Worm (Caenorhabditis elegans): ENCODE data around the gene garr-1.

ce11 chrIV:428869-429268, 2.9 kb downstream of the garr-1 start, which contains the start of gene Y66H1A.5:
- TF ChIP-seq him-1 (tag; optimal IDR thresholded peaks at IDR 0.05) (no peak), W03F9.2 (tag; optimal IDR thresholded peaks at IDR 0.05) (no peak), dao-5 (tag; optimal IDR thresholded peaks at IDR 0.05) (no peak)

Measured in whole organism, L4/young adult.